Fruit fly (Drosophila melanogaster) whole organism, wandering third instar larva: ENCODE data around the gene loqs.

ENCODE experiments used
- Abd-B ChIP-seq: fragments of >200 bp; optimal IDR thresholded peaks from 2 replicates; lab custom pipeline; 2017; ENCODE audit warnings: missing biosample characterization, missing genetic modification characterization
- CG32264 ChIP-seq: fragments of 200-800 bp; sonication (Bioruptor generic); optimal IDR thresholded peaks from 2 replicates; lab custom pipeline; 2016; ENCODE audit warnings: missing biosample characterization, missing genetic modification characterization
- Dfd ChIP-seq: fragments of >200 bp; optimal IDR thresholded peaks from 2 replicates; lab custom pipeline; 2017; ENCODE audit warnings: missing biosample characterization, missing genetic modification characterization
- GATAd ChIP-seq: sonication (Bioruptor generic); optimal IDR thresholded peaks from 2 replicates; lab custom pipeline; 2016; ENCODE audit warnings: missing biosample characterization, missing genetic modification characterization
- HLH106 ChIP-seq: fragments of 200-800 bp; optimal IDR thresholded peaks from 3 replicates; lab custom pipeline; 2019; ENCODE audit warnings: missing biosample characterization, mild to moderate bottlenecking, missing genetic modification characterization, moderate library complexity
- Mio ChIP-seq: sonication (Bioruptor generic); optimal IDR thresholded peaks from 2 replicates; lab custom pipeline; 2016; ENCODE audit warnings: missing biosample characterization, missing genetic modification characterization
- OdsH ChIP-seq: fragments of 200-800 bp; sonication (Bioruptor generic); optimal IDR thresholded peaks from 2 replicates; lab custom pipeline; 2016; ENCODE audit warnings: missing biosample characterization, mild to moderate bottlenecking, missing genetic modification characterization
- br ChIP-seq: fragments of 200-800 bp; sonication (Bioruptor generic); optimal IDR thresholded peaks from 2 replicates; lab custom pipeline; 2016; ENCODE audit warnings: missing biosample characterization, missing genetic modification characterization
- dl ChIP-seq, 2 experiments: fragments of 175-275, 200-275 bp in 1 of 2; fragments of 200-275 bp in 1 of 2; sonication (Bioruptor generic); optimal IDR thresholded peaks; lab custom pipeline; 2018; ENCODE audit warnings: mild to moderate bottlenecking in 2 of 2, missing biosample characterization in 2 of 2, missing genetic modification characterization in 2 of 2, moderate library complexity in 2 of 2; ENCODE audit not compliant: partially characterized antibody in 2 of 2, insufficient read depth in 1 of 2
- fru ChIP-seq: fragments of 200-800 bp; sonication (Bioruptor generic); optimal IDR thresholded peaks from 3 replicates; lab custom pipeline; 2016; ENCODE audit warnings: missing biosample characterization, mild to moderate bottlenecking, missing genetic modification characterization
- jim ChIP-seq: fragments of 175-275, 200-325 bp; sonication (Bioruptor generic); optimal IDR thresholded peaks from 2 replicates; lab custom pipeline; 2016; ENCODE audit warnings: missing biosample characterization, mild to moderate bottlenecking, missing genetic modification characterization
- pan ChIP-seq: fragments of >200 bp; optimal IDR thresholded peaks from 2 replicates; lab custom pipeline; 2017
- sage ChIP-seq: fragments of 200-800 bp; sonication (Bioruptor generic); optimal IDR thresholded peaks from 2 replicates; lab custom pipeline; 2016; ENCODE audit warnings: missing biosample characterization, mild to moderate bottlenecking, missing genetic modification characterization
- woc ChIP-seq: sonication (Bioruptor generic); optimal IDR thresholded peaks from 2 replicates; lab custom pipeline; 2016; ENCODE audit warnings: missing biosample characterization, mild to moderate bottlenecking, missing genetic modification characterization

DNA sequence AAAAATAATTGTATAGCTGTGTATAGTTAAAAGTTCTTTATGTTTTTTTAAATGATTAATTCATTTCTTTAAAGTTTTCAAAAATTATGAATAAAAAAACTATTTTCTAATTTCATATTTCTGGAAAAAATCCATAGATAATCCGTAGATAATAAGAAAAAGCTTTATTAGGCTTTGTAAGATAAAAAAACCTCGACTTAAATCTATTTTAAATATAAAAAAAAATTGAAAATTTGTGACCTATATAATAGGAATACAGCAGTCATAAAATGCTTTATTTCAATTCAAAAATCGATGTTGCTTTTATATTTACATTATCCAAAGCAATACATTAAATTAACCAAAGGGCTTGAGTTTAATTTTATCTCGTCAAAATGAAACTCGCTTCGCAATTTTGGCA is 29.8 kb downstream of the loqs start, which contains the start of gene Flad2:
- TF ChIP-seq CG32264 (GFP tag; lab: Kevin White, UChicago): no peak
- TF ChIP-seq Mio (GFP tag; lab: Kevin White, UChicago): no peak
- no peak for TF ChIP-seq Abd-B (GFP tag; lab: Kevin White, UChicago)
- TF ChIP-seq br (GFP tag; lab: Kevin White, UChicago): no peak
- no peak for TF ChIP-seq fru (GFP tag; lab: Kevin White, UChicago)
- no peak for TF ChIP-seq Dfd
- TF ChIP-seq dl (GFP tag; optimal IDR thresholded peaks at IDR 0.05; lab: Kevin White, UChicago; ENCODE audit: insufficient read depth in 1 of 2, partially characterized antibody in 2 of 2): no peak
- TF ChIP-seq jim (GFP tag; lab: Kevin White, UChicago): no peak
- no peak for TF ChIP-seq GATAd (GFP tag; lab: Kevin White, UChicago)
- no peak for TF ChIP-seq HLH106 (tag; lab: Kevin White, UChicago)
- TF ChIP-seq OdsH (GFP tag; lab: Kevin White, UChicago): no peak
- TF ChIP-seq woc (GFP tag; lab: Kevin White, UChicago): no peak
- no peak for TF ChIP-seq pan
- TF ChIP-seq sage (GFP tag; lab: Kevin White, UChicago): no peak
